Fruit fly (Drosophila melanogaster): ENCODE data around the gene CG6761.
A peak's percentile ranks its signal among the peaks of the same experiment; 100 is the strongest.

The CG6761 gene

dm6 chr3L:9729795-9730421, 26.5 kb upstream of the CG6761 start, which contains the start of gene ATPsynB (continued):
- TF ChIP-seq z (GFP tag; IDR thresholded peaks at IDR 0.05) (0 out of 3 replicates have a peak, but pooled peaks have one; percentile 13), ATbp (GFP tag; optimal IDR thresholded peaks at IDR 0.05) (no peak), bbx (GFP tag; IDR thresholded peaks at IDR 0.05; ENCODE audit: partially characterized antibody) (peak; percentile 50; the same call in 1 of the 2 replicates), BEAF-32 (GFP tag; optimal IDR thresholded peaks at IDR 0.05) (peak; percentile 39), nmo (GFP tag; optimal IDR thresholded peaks at IDR 0.05) (peak; percentile 50), amos (GFP tag; IDR thresholded peaks at IDR 0.05; ENCODE audit: partially characterized antibody) (peak; percentile 49; the same call in 1 of the 2 replicates), CG15479 (GFP tag; optimal IDR thresholded peaks at IDR 0.05) (no peak), CG15011 (GFP tag; optimal IDR thresholded peaks at IDR 0.05) (no peak), odd (GFP tag; optimal IDR thresholded peaks at IDR 0.05) (no peak), ash1 (GFP tag; optimal IDR thresholded peaks at IDR 0.05) (no peak), Sry-β (GFP tag; optimal IDR thresholded peaks at IDR 0.05) (no peak), CG12299 (tag; optimal IDR thresholded peaks at IDR 0.05) (no peak), CG42726 (GFP tag; IDR thresholded peaks at IDR 0.05; ENCODE audit: partially characterized antibody) (peak; percentile 58), CG14860 (GFP tag; IDR thresholded peaks at IDR 0.05; ENCODE audit: partially characterized antibody) (no peak), Med (GFP tag) (peak; percentile 89), gro (GFP tag; optimal IDR thresholded peaks at IDR 0.05) (peak; percentile 19), CG34422 (GFP tag; IDR thresholded peaks at IDR 0.05) (peak; percentile 51; the same call in 1 of the 3 replicates), ewg (GFP tag; optimal IDR thresholded peaks at IDR 0.05) (peak; percentile 21), CG14710 (tag; optimal IDR thresholded peaks at IDR 0.05) (peak; percentile 59), tio (GFP tag; optimal IDR thresholded peaks at IDR 0.05) (no peak), dpn (GFP tag; optimal IDR thresholded peaks at IDR 0.05) (peak in 1 of 2 experiments; percentile 31), CG18476 (GFP tag; optimal IDR thresholded peaks at IDR 0.05) (no peak), CG11247 (GFP tag; IDR thresholded peaks at IDR 0.05) (no peak), Adf1 (GFP tag; IDR thresholded peaks at IDR 0.05) (no peak), HmgZ (tag; optimal IDR thresholded peaks at IDR 0.05) (peak; percentile 53), Oli (tag; optimal IDR thresholded peaks at IDR 0.05) (no peak), tap (tag; optimal IDR thresholded peaks at IDR 0.05) (no peak), CG34376 (GFP tag; optimal IDR thresholded peaks at IDR 0.05) (peak; percentile 19), BtbVII (GFP tag; optimal IDR thresholded peaks at IDR 0.05) (no peak), lbe (GFP tag; optimal IDR thresholded peaks at IDR 0.05) (no peak), tgo (GFP tag; IDR thresholded peaks at IDR 0.05) (no peak; the same call in 2 of the 3 replicates), pum (GFP tag; optimal IDR thresholded peaks at IDR 0.05) (no peak), Sry-δ (GFP tag; optimal IDR thresholded peaks at IDR 0.05) (peak; percentile 25), CG17912 (GFP tag; optimal IDR thresholded peaks at IDR 0.05) (peak; percentile 53), ERR (GFP tag; optimal IDR thresholded peaks at IDR 0.05) (no peak), oc (tag; optimal IDR thresholded peaks at IDR 0.05) (no peak), Hsf (GFP tag; optimal IDR thresholded peaks at IDR 0.05) (no peak), Xrp1 (GFP tag; IDR thresholded peaks at IDR 0.05) (peak; percentile 53), CkIIα-i1 (GFP tag; IDR thresholded peaks at IDR 0.05) (no peak), CG2116 (GFP tag; optimal IDR thresholded peaks at IDR 0.05) (peak; percentile 35), Nf-YB (GFP tag; optimal IDR thresholded peaks at IDR 0.05) (no peak), Fer3 (tag; optimal IDR thresholded peaks at IDR 0.05) (peak; percentile 18), MBD-R2 (GFP tag; IDR thresholded peaks at IDR 0.05) (peak; percentile 88), CG7963 (GFP tag; IDR thresholded peaks at IDR 0.05; ENCODE audit: partially characterized antibody) (no peak), btn (GFP tag; optimal IDR thresholded peaks at IDR 0.05) (no peak), CG13624 (GFP tag; optimal IDR thresholded peaks at IDR 0.05) (peak; percentile 5), CTCF (GFP tag; optimal IDR thresholded peaks at IDR 0.05) (peak; percentile 46), bab2 (GFP tag; optimal IDR thresholded peaks at IDR 0.05) (no peak), fd96Cb (tag; optimal IDR thresholded peaks at IDR 0.05) (no peak), gem (tag; optimal IDR thresholded peaks at IDR 0.05) (no peak)
